Fruit fly (Drosophila melanogaster): ENCODE measurements around the gene Wdr92.
A peak's percentile ranks its signal among the peaks of the same experiment; 100 is the strongest.

The Wdr92 gene

dm6 chr3L:17944614-17945013, 36.7 kb downstream of the Wdr92 start:
- TF ChIP-seq net (GFP tag; optimal IDR thresholded peaks at IDR 0.05) (no peak), spab (GFP tag; optimal IDR thresholded peaks at IDR 0.05) (no peak), fkh (GFP tag; optimal IDR thresholded peaks at IDR 0.05) (peak; percentile 42)

dm6 chr3L:17945422-17945821, 37.5 kb downstream of the Wdr92 start:
- no peak for TF ChIP-seq Smox (GFP tag; optimal IDR thresholded peaks at IDR 0.05)
- no peak for TF ChIP-seq esn (GFP tag; optimal IDR thresholded peaks at IDR 0.05)
- TF ChIP-seq CG3032 (tag; optimal IDR thresholded peaks at IDR 0.05) = no peak
- no peak for TF ChIP-seq CG10669 (GFP tag; optimal IDR thresholded peaks at IDR 0.05)
- no peak for TF ChIP-seq ss (GFP tag; optimal IDR thresholded peaks at IDR 0.05)

DNA sequence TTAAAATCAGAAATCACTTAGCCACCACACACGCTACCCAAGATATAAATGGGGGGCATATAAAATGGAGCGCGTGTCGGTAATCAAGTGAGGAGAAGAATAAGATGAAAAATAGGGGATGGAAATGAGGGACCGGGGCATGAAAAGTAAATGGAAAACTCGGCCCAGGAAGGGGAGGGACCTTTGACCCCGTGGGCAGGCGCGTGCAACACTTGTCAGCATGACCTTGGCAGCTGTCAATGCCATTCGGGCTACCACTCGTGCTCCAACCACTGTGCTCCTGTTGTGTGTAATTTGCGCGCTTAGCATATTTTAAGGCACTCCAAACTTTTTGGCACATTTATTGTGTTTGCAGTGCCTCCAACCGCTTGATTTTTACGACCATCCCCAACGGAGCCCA, 38.4 kb downstream of the Wdr92 start:
- no peak for TF ChIP-seq CG6792 (GFP tag; optimal IDR thresholded peaks at IDR 0.05)
- no peak for TF ChIP-seq acj6 (GFP tag; optimal IDR thresholded peaks at IDR 0.05)
- TF ChIP-seq spab (GFP tag; optimal IDR thresholded peaks at IDR 0.05) = no peak
- no peak for TF ChIP-seq Met (GFP tag; optimal IDR thresholded peaks at IDR 0.05)
- TF ChIP-seq CG4318 (GFP tag; optimal IDR thresholded peaks at IDR 0.05) = no peak
- TF ChIP-seq Sox102F (GFP tag; optimal IDR thresholded peaks at IDR 0.05) = no peak
- no peak for TF ChIP-seq Smox (GFP tag; optimal IDR thresholded peaks at IDR 0.05)
- TF ChIP-seq CG10669 (GFP tag; optimal IDR thresholded peaks at IDR 0.05) = no peak
- no peak for TF ChIP-seq Ets96B (tag; optimal IDR thresholded peaks at IDR 0.05)
- TF ChIP-seq topi (GFP tag; optimal IDR thresholded peaks at IDR 0.05) = no peak
- TF ChIP-seq svp (GFP tag) = no peak

DNA sequence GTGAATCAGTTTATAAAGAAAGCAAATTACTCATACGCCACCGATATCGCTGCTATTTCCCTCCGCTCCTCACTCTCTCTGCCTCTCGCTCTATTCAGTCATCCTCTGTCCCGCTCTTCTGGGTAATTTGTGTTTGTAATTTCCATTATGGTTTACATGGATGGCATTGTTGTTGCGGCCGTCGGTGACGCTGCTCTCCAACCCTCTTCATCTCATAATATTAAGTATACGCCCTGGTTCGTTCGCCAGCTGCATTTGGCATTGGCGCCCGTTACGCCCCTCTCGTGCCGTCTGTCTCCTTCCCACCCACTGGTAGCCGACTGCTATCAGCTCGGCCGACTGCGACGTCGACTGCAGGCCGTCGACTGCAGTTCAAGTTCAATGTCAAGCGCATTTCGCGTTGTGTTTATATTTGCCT, 39.4 kb downstream of the Wdr92 start:
- TF ChIP-seq CG11762 (GFP tag; optimal IDR thresholded peaks at IDR 0.05; ENCODE audit: insufficient read depth) (no peak), CG11902 (GFP tag; optimal IDR thresholded peaks at IDR 0.05) (no peak), CG8632 (GFP tag; optimal IDR thresholded peaks at IDR 0.05) (no peak), CG3919 (GFP tag; optimal IDR thresholded peaks at IDR 0.05) (no peak), Ets96B (tag; optimal IDR thresholded peaks at IDR 0.05) (no peak), CG34406 (GFP tag; optimal IDR thresholded peaks at IDR 0.05) (no peak), CG3032 (tag; optimal IDR thresholded peaks at IDR 0.05) (no peak), Smox (GFP tag; optimal IDR thresholded peaks at IDR 0.05) (no peak), Met (GFP tag; optimal IDR thresholded peaks at IDR 0.05) (peak; percentile 3), CG8119 (GFP tag; IDR thresholded peaks at IDR 0.05) (no peak), achi (GFP tag; optimal IDR thresholded peaks at IDR 0.05) (no peak), CG11294 (GFP tag; IDR thresholded peaks at IDR 0.05) (no peak), CG7368 (GFP tag; optimal IDR thresholded peaks at IDR 0.05) (no peak), CG4318 (GFP tag; optimal IDR thresholded peaks at IDR 0.05) (no peak), CG32006 (GFP tag; optimal IDR thresholded peaks at IDR 0.05) (no peak), CG16779 (tag; optimal IDR thresholded peaks at IDR 0.05) (peak; percentile 11), Sox14 (GFP tag; optimal IDR thresholded peaks at IDR 0.05) (peak; percentile 55), salr (GFP tag; optimal IDR thresholded peaks at IDR 0.05) (no peak), CG6792 (GFP tag; optimal IDR thresholded peaks at IDR 0.05) (no peak), CG9139 (GFP tag; optimal IDR thresholded peaks at IDR 0.05) (no peak), vri (GFP tag; optimal IDR thresholded peaks at IDR 0.05) (peak; percentile 92), OdsH (GFP tag; optimal IDR thresholded peaks at IDR 0.05) (no peak), Lpt (GFP tag; optimal IDR thresholded peaks at IDR 0.05) (no peak), CG8319 (GFP tag; optimal IDR thresholded peaks at IDR 0.05) (no peak), ss (GFP tag; optimal IDR thresholded peaks at IDR 0.05) (peak in 1 of 2 experiments; percentile 29), fd85E (GFP tag; optimal IDR thresholded peaks at IDR 0.05) (no peak), spab (GFP tag; optimal IDR thresholded peaks at IDR 0.05) (no peak), Hr38 (GFP tag; optimal IDR thresholded peaks at IDR 0.05) (no peak), Sox102F (GFP tag; optimal IDR thresholded peaks at IDR 0.05) (no peak), Hr4 (GFP tag; optimal IDR thresholded peaks at IDR 0.05) (no peak), CG10669 (GFP tag; optimal IDR thresholded peaks at IDR 0.05) (no peak), CG1621 (tag; optimal IDR thresholded peaks at IDR 0.05) (no peak), CG6808 (GFP tag; optimal IDR thresholded peaks at IDR 0.05) (no peak), fd59A (GFP tag; optimal IDR thresholded peaks at IDR 0.05) (no peak), topi (GFP tag; optimal IDR thresholded peaks at IDR 0.05) (no peak), CG31627 (GFP tag; optimal IDR thresholded peaks at IDR 0.05) (no peak), Eip75B (GFP tag; optimal IDR thresholded peaks at IDR 0.05) (peak; percentile 51), CG6854 (GFP tag; optimal IDR thresholded peaks at IDR 0.05) (no peak), Sox15 (GFP tag; optimal IDR thresholded peaks at IDR 0.05) (no peak), svp (GFP tag) (peak; percentile 96), cyc (GFP tag; optimal IDR thresholded peaks at IDR 0.05) (no peak)

Data from whole organism, prepupa.